Worm (Caenorhabditis elegans) whole organism, L4 larva: ENCODE results near the gene B0496.2.

Experiments
- ceh-82 ChIP-seq: sonication (generic microtip); optimal IDR thresholded peaks from 2 replicates; lab custom pipeline; 2017; ENCODE audit warnings: missing biosample characterization, missing genetic modification characterization
- lin-39 ChIP-seq: fragments of 150-350 bp; optimal IDR thresholded peaks from 2 replicates; lab custom pipeline; 2014; ENCODE audit warnings: missing biosample characterization, missing genetic modification reagents, missing genetic modification characterization
- pha-4 ChIP-seq, 2 experiments: fragments of 150-350 bp in 1 of 2; fragments of 200-800 bp in 1 of 2; sonication (Bioruptor generic) in 1 of 2; IDR thresholded peaks in 1 of 2; optimal IDR thresholded peaks in 1 of 2; 2 replicates each; pipeline versions ENCODE4 v1.3.6 to Lab custom; 2014 to 2022; ENCODE audit warnings: missing genetic modification characterization in 2 of 2, missing genetic modification reagents in 2 of 2, missing biosample characterization in 1 of 2, missing compliant biosample characterization in 1 of 2

- TF ChIP-seq lin-39 (no peak), ceh-82 (tag; lab: Kevin White, UChicago) (no peak), pha-4 (GFP tag; IDR thresholded peaks at IDR 0.05; lab: Robert Waterston, UW) (no peak), pha-4 (tag; optimal IDR thresholded peaks at IDR 0.05; lab: Kevin White, UChicago) (no peak)
Measured at ce11 chrIV:7413573-7413972, 34.1 kb upstream of the B0496.2 start.
